Comparison of ENCODE assay signal across 2 worm cellular contexts in the genomic region with DNA sequence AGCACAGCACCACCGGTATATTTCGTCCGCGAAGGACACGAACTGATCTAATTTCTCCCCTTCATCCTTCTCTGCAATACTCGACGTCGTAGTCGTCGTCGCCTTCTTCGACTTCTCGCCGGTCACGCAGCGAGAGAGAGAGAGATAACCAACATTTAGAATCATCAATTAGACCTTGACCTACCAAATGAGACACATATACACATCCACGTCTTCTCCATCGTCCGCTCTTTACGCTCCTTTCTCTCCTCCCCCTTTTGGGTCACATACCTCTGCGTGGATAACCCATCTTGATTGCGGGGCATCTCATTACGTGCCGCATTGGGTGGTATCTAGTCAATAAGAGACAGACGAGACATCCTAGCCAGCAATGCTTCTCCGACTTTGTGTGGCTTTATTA.
TF ChIP-seq lines count a peak whose summit lies in the region.

A gene (plus strand): TSS at position 194 of the 400 bp plus-strand sequence.

TF ChIP-seq in whole organism, L2 larva, 48 proteins besides CTCF, POLR2A, EP300 and RAD21 (continued from another document):
- peak; percentile 37 for TF ChIP-seq blmp-1 (tag; optimal IDR thresholded peaks at IDR 0.05; lab: Kevin White, UChicago; ENCODE audit: insufficient read depth)
- TF ChIP-seq fos-1 (tag; optimal IDR thresholded peaks at IDR 0.05; lab: Kevin White, UChicago): peak; percentile 18
- TF ChIP-seq lsy-2 (tag; optimal IDR thresholded peaks at IDR 0.05; lab: Kevin White, UChicago): peak in 1 of 2 experiments; percentile 12
- TF ChIP-seq gmeb-1 (tag; optimal IDR thresholded peaks at IDR 0.05; lab: Kevin White, UChicago): no peak
- TF ChIP-seq egl-27 (tag; optimal IDR thresholded peaks at IDR 0.05; lab: Kevin White, UChicago): no peak
- TF ChIP-seq sma-9 (GFP tag; optimal IDR thresholded peaks at IDR 0.05; lab: Kevin White, UChicago): peak; percentile 62
- no peak for TF ChIP-seq sma-9 (tag; optimal IDR thresholded peaks at IDR 0.05; lab: Kevin White, UChicago)
- no peak for TF ChIP-seq peb-1 (tag; optimal IDR thresholded peaks at IDR 0.05; lab: Kevin White, UChicago)
- no peak for TF ChIP-seq unc-39 (tag; optimal IDR thresholded peaks at IDR 0.05; lab: Kevin White, UChicago)
- TF ChIP-seq nhr-25 (tag; optimal IDR thresholded peaks at IDR 0.05; lab: Kevin White, UChicago): peak; percentile 2
- no peak for TF ChIP-seq nhr-77 (tag; optimal IDR thresholded peaks at IDR 0.05; lab: Kevin White, UChicago)
- TF ChIP-seq Y55F3AM.14 (GFP tag; optimal IDR thresholded peaks at IDR 0.05; lab: Kevin White, UChicago): no peak
- TF ChIP-seq ZK546.5 (tag; optimal IDR thresholded peaks at IDR 0.05; lab: Kevin White, UChicago): no peak
- no peak for TF ChIP-seq ama-1 (optimal IDR thresholded peaks at IDR 0.05; lab: Kevin White, UChicago)
- no peak for TF ChIP-seq lin-11 (tag; optimal IDR thresholded peaks at IDR 0.05; lab: Kevin White, UChicago)
- no peak for TF ChIP-seq ztf-4 (tag; optimal IDR thresholded peaks at IDR 0.05; lab: Kevin White, UChicago)
- TF ChIP-seq lin-13 (GFP tag; optimal IDR thresholded peaks at IDR 0.05; lab: Kevin White, UChicago): no peak
- no peak for TF ChIP-seq nhr-10 (tag; optimal IDR thresholded peaks at IDR 0.05; lab: Kevin White, UChicago)
- TF ChIP-seq ceh-82 (tag; optimal IDR thresholded peaks at IDR 0.05; lab: Kevin White, UChicago): no peak
- TF ChIP-seq nhr-237 (tag; optimal IDR thresholded peaks at IDR 0.05; lab: Kevin White, UChicago): no peak
- no peak for TF ChIP-seq alr-1 (tag; optimal IDR thresholded peaks at IDR 0.05; lab: Kevin White, UChicago)
- TF ChIP-seq sem-4 (tag; optimal IDR thresholded peaks at IDR 0.05; lab: Kevin White, UChicago): peak; percentile 25

TF ChIP-seq in whole organism, late embryonic, 69 proteins besides CTCF, POLR2A, EP300 and RAD21 (continued from another document):
- peak; percentile 14 for TF ChIP-seq ceh-2 (tag; optimal IDR thresholded peaks at IDR 0.05; lab: Kevin White, UChicago)
- TF ChIP-seq C08G9.2 (tag; optimal IDR thresholded peaks at IDR 0.05; lab: Kevin White, UChicago): no peak
- TF ChIP-seq unc-3 (GFP tag; conservative IDR thresholded peaks at IDR 0.05; lab: Robert Waterston, UW): no peak
- TF ChIP-seq unc-3 (tag; optimal IDR thresholded peaks at IDR 0.05; lab: Kevin White, UChicago): no peak
- TF ChIP-seq nfya-1 (tag; optimal IDR thresholded peaks at IDR 0.05; lab: Kevin White, UChicago): no peak
- no peak for TF ChIP-seq dve-1 (tag; optimal IDR thresholded peaks at IDR 0.05; lab: Kevin White, UChicago)
TF ChIP-seq in whole organism, late embryonic: peak in this region for 3.
